Fruit fly (Drosophila melanogaster) whole organism, embryonic: ENCODE results near the gene Nup98-96.

Experiments used
- Atf3 ChIP-seq: fragments of 200-800 bp; sonication (Bioruptor generic); optimal IDR thresholded peaks from 3 replicates; lab custom pipeline; 2016; ENCODE audit warnings: missing biosample characterization, missing genetic modification characterization
- Bdp1 ChIP-seq: fragments of 200-800 bp; sonication (Bioruptor generic); optimal IDR thresholded peaks from 3 replicates; lab custom pipeline; 2016; ENCODE audit warnings: missing biosample characterization, missing genetic modification characterization
- CG10366 ChIP-seq: fragments of 200-800 bp; sonication (Bioruptor generic); IDR thresholded peaks from 2 replicates; pipeline ENCODE4 v1.3.6; 2022; ENCODE audit warnings: missing biosample characterization, missing genetic modification characterization
- CG10979 ChIP-seq: fragments of 200-800 bp; sonication (Bioruptor generic); optimal IDR thresholded peaks from 2 replicates; lab custom pipeline; 2018; ENCODE audit warnings: missing biosample characterization, mild to moderate bottlenecking, missing genetic modification characterization, moderate library complexity
- CG11247 ChIP-seq: fragments of 200-800 bp; sonication (Bioruptor generic); IDR thresholded peaks from 2 replicates; pipeline ENCODE4 v1.3.6; 2022; ENCODE audit warnings: missing biosample characterization, missing genetic modification characterization
- CG11504 ChIP-seq: fragments of 200-800 bp; sonication (Bioruptor generic); optimal IDR thresholded peaks from 3 replicates; lab custom pipeline; 2019; ENCODE audit warnings: missing biosample characterization, mild to moderate bottlenecking, missing genetic modification characterization, moderate library complexity
- CG12155 ChIP-seq: fragments of 200-800 bp; sonication (Bioruptor generic); optimal IDR thresholded peaks from 3 replicates; lab custom pipeline; 2016; ENCODE audit warnings: missing biosample characterization, missing genetic modification characterization
- CG12299 ChIP-seq: fragments of 200-800 bp; sonication (Bioruptor generic); optimal IDR thresholded peaks from 2 replicates; lab custom pipeline; 2018; ENCODE audit warnings: missing biosample characterization, mild to moderate bottlenecking, missing genetic modification characterization
- CG14860 ChIP-seq: fragments of 200-800 bp; sonication (Bioruptor generic); IDR thresholded peaks from 3 replicates; pipeline ENCODE4 v1.3.6; 2022; ENCODE audit warnings: missing biosample characterization, missing genetic modification characterization; ENCODE audit not compliant: partially characterized antibody
- CG17568 ChIP-seq: fragments of 200-800 bp; sonication (Bioruptor generic); optimal IDR thresholded peaks from 2 replicates; lab custom pipeline; 2018; ENCODE audit warnings: missing biosample characterization, mild to moderate bottlenecking, missing genetic modification characterization, moderate library complexity
- CG17802 ChIP-seq: fragments of 200-800 bp; sonication (Bioruptor generic); optimal IDR thresholded peaks from 2 replicates; lab custom pipeline; 2018; ENCODE audit warnings: missing biosample characterization, mild to moderate bottlenecking, missing genetic modification characterization, moderate library complexity
- CG1832 ChIP-seq: fragments of 200-800 bp; sonication (Bioruptor generic); optimal IDR thresholded peaks from 2 replicates; lab custom pipeline; 2017; ENCODE audit warnings: missing biosample characterization, mild to moderate bottlenecking, missing genetic modification characterization, inconsistent platforms
- CG2116 ChIP-seq: fragments of 200-800 bp; sonication (Bioruptor generic); optimal IDR thresholded peaks from 3 replicates; lab custom pipeline; 2018; ENCODE audit warnings: missing biosample characterization, mild to moderate bottlenecking, missing genetic modification characterization
- CG2889 ChIP-seq: fragments of 200-800 bp; sonication (Bioruptor generic); IDR thresholded peaks from 3 replicates; pipeline ENCODE4 v1.3.6; 2022; ENCODE audit warnings: missing biosample characterization, missing genetic modification characterization
- CG4617 ChIP-seq: fragments of 200-800 bp; sonication (Bioruptor generic); optimal IDR thresholded peaks from 3 replicates; lab custom pipeline; 2016; ENCODE audit warnings: missing biosample characterization, missing genetic modification characterization, borderline replicate concordance
- CG6175 ChIP-seq: fragments of 200-800 bp; sonication (Bioruptor generic); IDR thresholded peaks from 3 replicates; pipeline ENCODE4 v1.3.6; 2022; ENCODE audit warnings: missing biosample characterization, missing genetic modification characterization
- CG7745 ChIP-seq: fragments of 200-800 bp; sonication (Bioruptor generic); optimal IDR thresholded peaks from 2 replicates; lab custom pipeline; 2018; ENCODE audit warnings: missing biosample characterization, mild to moderate bottlenecking, missing genetic modification characterization, moderate library complexity
- CG7839 ChIP-seq: fragments of 200-800 bp; sonication (Bioruptor generic); optimal IDR thresholded peaks from 3 replicates; lab custom pipeline; 2018; ENCODE audit warnings: missing biosample characterization, mild to moderate bottlenecking, missing genetic modification characterization, moderate library complexity
- CG9609 ChIP-seq: fragments of 200-800 bp; sonication (Bioruptor generic); optimal IDR thresholded peaks from 3 replicates; lab custom pipeline; 2016; ENCODE audit warnings: missing biosample characterization, missing genetic modification characterization
- CG9727 ChIP-seq: fragments of 200-800 bp; sonication (Bioruptor generic); optimal IDR thresholded peaks from 3 replicates; lab custom pipeline; 2017; ENCODE audit warnings: missing biosample characterization, mild to moderate bottlenecking, missing genetic modification characterization
- CTCF ChIP-seq: fragments of 200-800 bp; sonication (Bioruptor generic); optimal IDR thresholded peaks from 2 replicates; lab custom pipeline; 2017; ENCODE audit warnings: missing biosample characterization, mild to moderate bottlenecking, missing genetic modification characterization, moderate library complexity
- Dfd ChIP-seq, 2 experiments: fragments of >200 bp; optimal IDR thresholded peaks; 2 replicates each; lab custom pipeline; 2017; ENCODE audit warnings: missing biosample characterization in 2 of 2, missing genetic modification characterization in 2 of 2
- Drgx ChIP-seq: fragments of 200-800 bp; sonication (Bioruptor generic); IDR thresholded peaks from 2 replicates; pipeline ENCODE4 v1.3.6; 2022; ENCODE audit warnings: missing biosample characterization, missing genetic modification characterization
- Hsf ChIP-seq: fragments of 200-800 bp; sonication (Bioruptor generic); optimal IDR thresholded peaks from 3 replicates; lab custom pipeline; 2016; ENCODE audit warnings: missing biosample characterization, missing genetic modification characterization
- Mad ChIP-seq: fragments of 200-800 bp; sonication (Bioruptor generic); optimal IDR thresholded peaks from 2 replicates; lab custom pipeline; 2016; ENCODE audit warnings: missing biosample characterization, missing genetic modification characterization
- Mrtf ChIP-seq: fragments of 200-800 bp; sonication (Bioruptor generic); IDR thresholded peaks from 3 replicates; pipeline ENCODE4 v1.3.6; 2022; ENCODE audit warnings: missing biosample characterization, missing genetic modification characterization
- Nf-YA ChIP-seq: fragments of 200-800 bp; sonication (Bioruptor generic); IDR thresholded peaks from 2 replicates; pipeline ENCODE4 v1.3.6; 2022; ENCODE audit warnings: missing biosample characterization, missing genetic modification characterization
- Oli ChIP-seq: fragments of 200-800 bp; sonication (Bioruptor generic); optimal IDR thresholded peaks from 2 replicates; lab custom pipeline; 2018; ENCODE audit warnings: missing biosample characterization, mild to moderate bottlenecking, missing genetic modification characterization, moderate library complexity
- PHDP ChIP-seq: fragments of 200-800 bp; sonication (Bioruptor generic); optimal IDR thresholded peaks from 3 replicates; lab custom pipeline; 2018; ENCODE audit warnings: missing biosample characterization, mild to moderate bottlenecking, missing genetic modification characterization, moderate library complexity
- Taf1 ChIP-seq: fragments of 200-800 bp; sonication (Bioruptor generic); IDR thresholded peaks from 2 replicates; pipeline ENCODE4 v1.3.6; 2022; ENCODE audit warnings: missing biosample characterization, missing genetic modification characterization
- YL-1 ChIP-seq: fragments of 200-800 bp; sonication (Bioruptor generic); optimal IDR thresholded peaks from 3 replicates; lab custom pipeline; 2017; ENCODE audit warnings: missing biosample characterization, mild to moderate bottlenecking, missing genetic modification characterization
- aop ChIP-seq: fragments of 200-800 bp; sonication (Bioruptor generic); IDR thresholded peaks from 2 replicates; pipeline ENCODE4 v1.3.6; 2022; ENCODE audit warnings: missing biosample characterization, missing genetic modification characterization
- bbx ChIP-seq: fragments of 200-800 bp; sonication (Bioruptor generic); IDR thresholded peaks from 2 replicates; pipeline ENCODE4 v1.3.6; 2022; ENCODE audit warnings: missing biosample characterization, missing genetic modification characterization; ENCODE audit not compliant: partially characterized antibody
- bcd ChIP-seq: fragments of 200-800 bp; sonication (Bioruptor generic); optimal IDR thresholded peaks from 2 replicates; lab custom pipeline; 2017; ENCODE audit warnings: missing biosample characterization, mild to moderate bottlenecking, missing genetic modification characterization
- btn ChIP-seq: fragments of 200-800 bp; sonication (Bioruptor generic); optimal IDR thresholded peaks from 2 replicates; lab custom pipeline; 2016; ENCODE audit warnings: missing biosample characterization, missing genetic modification characterization
- cad ChIP-seq: fragments of >200 bp; optimal IDR thresholded peaks from 2 replicates; lab custom pipeline; 2017; ENCODE audit warnings: missing biosample characterization, missing genetic modification characterization
- cato ChIP-seq: fragments of 200-800 bp; sonication (Bioruptor generic); optimal IDR thresholded peaks from 2 replicates; lab custom pipeline; 2016; ENCODE audit warnings: missing biosample characterization, missing genetic modification characterization, borderline replicate concordance
- chn ChIP-seq: fragments of 200-800 bp; sonication (Bioruptor generic); optimal IDR thresholded peaks from 2 replicates; lab custom pipeline; 2016; ENCODE audit warnings: missing biosample characterization, missing genetic modification characterization
- ewg ChIP-seq: fragments of 200-800 bp; sonication (Bioruptor generic); optimal IDR thresholded peaks from 3 replicates; lab custom pipeline; 2017; ENCODE audit warnings: mild to moderate bottlenecking, missing biosample characterization, missing genetic modification reagents, missing genetic modification characterization
- fd96Cb ChIP-seq: fragments of 200-800 bp; sonication (Bioruptor generic); optimal IDR thresholded peaks from 2 replicates; lab custom pipeline; 2018; ENCODE audit warnings: missing biosample characterization, mild to moderate bottlenecking, missing genetic modification characterization, moderate library complexity
- hbn ChIP-seq: fragments of 200-800 bp; sonication (Bioruptor generic); IDR thresholded peaks from 2 replicates; pipeline ENCODE4 v1.3.6; 2022; ENCODE audit warnings: missing biosample characterization, missing genetic modification characterization; ENCODE audit not compliant: partially characterized antibody
- hkb ChIP-seq, 2 experiments: fragments of 200-800 bp in 1 of 2; fragments of >200 bp in 1 of 2; sonication (Bioruptor generic) in 1 of 2; IDR thresholded peaks in 1 of 2; optimal IDR thresholded peaks in 1 of 2; 2 replicates each; pipeline versions ENCODE4 v1.3.6 to Lab custom; 2017 to 2022; ENCODE audit warnings: missing biosample characterization in 1 of 2, missing genetic modification characterization in 1 of 2
- insv ChIP-seq, 2 experiments: fragments of 200-800 bp; sonication (Bioruptor generic); optimal IDR thresholded peaks; 3 replicates each; lab custom pipeline; 2016 to 2018; ENCODE audit warnings: missing biosample characterization in 2 of 2, missing genetic modification characterization in 2 of 2
- jing ChIP-seq: fragments of 200-800 bp; sonication (Bioruptor generic); optimal IDR thresholded peaks from 2 replicates; lab custom pipeline; 2018; ENCODE audit warnings: missing biosample characterization, mild to moderate bottlenecking, missing genetic modification characterization
- salm ChIP-seq: fragments of 200-800 bp; sonication (Bioruptor generic); optimal IDR thresholded peaks from 2 replicates; lab custom pipeline; 2018; ENCODE audit warnings: missing biosample characterization, mild to moderate bottlenecking, missing genetic modification characterization
- sc ChIP-seq, 3 experiments: fragments of >200 bp in 2 of 3; fragments of 200-800 bp in 1 of 3; sonication (Bioruptor generic) in 1 of 3; optimal IDR thresholded peaks; 2 replicates in 2 of 3; 3 replicates in 1 of 3; lab custom pipeline; 2017; ENCODE audit warnings: mild to moderate bottlenecking in 1 of 3, missing biosample characterization in 1 of 3, missing genetic modification characterization in 1 of 3, missing genetic modification reagents in 1 of 3
- sqz ChIP-seq: fragments of 200-800 bp; sonication (Bioruptor generic); optimal IDR thresholded peaks from 3 replicates; lab custom pipeline; 2018; ENCODE audit warnings: missing biosample characterization, mild to moderate bottlenecking, missing genetic modification characterization
- stwl ChIP-seq: fragments of 200-800 bp; sonication (Bioruptor generic); optimal IDR thresholded peaks from 3 replicates; lab custom pipeline; 2018; ENCODE audit warnings: missing biosample characterization, mild to moderate bottlenecking, missing genetic modification characterization, moderate library complexity
- sug ChIP-seq: fragments of 200-800 bp; optimal IDR thresholded peaks from 2 replicates; lab custom pipeline; 2019; ENCODE audit warnings: missing biosample characterization, mild to moderate bottlenecking, missing genetic modification characterization, moderate library complexity
- tio ChIP-seq: fragments of 200-800 bp; sonication (Bioruptor generic); optimal IDR thresholded peaks from 2 replicates; lab custom pipeline; 2017; ENCODE audit warnings: missing biosample characterization, missing genetic modification characterization, inconsistent platforms

Gene Nup98-96

dm6 chr3R:23726740-23727139 is 54.7 kb downstream of the Nup98-96 start (continued):
- TF ChIP-seq cato (peak; percentile 23), CG12155 (peak; percentile 84), PHDP (tag; lab: Kevin White, UChicago) (peak; percentile 90), CG10979 (tag; lab: Kevin White, UChicago) (peak; percentile 56), chn (GFP tag; lab: Kevin White, UChicago) (peak; percentile 35), Bdp1 (GFP tag; lab: Kevin White, UChicago) (peak; percentile 52), CG14860 (no peak), CG17802 (tag; lab: Kevin White, UChicago) (peak; percentile 5), insv (GFP tag; optimal IDR thresholded peaks at IDR 0.05; lab: Kevin White, UChicago) (no peak), jing (GFP tag; lab: Kevin White, UChicago) (peak; percentile 22), bcd (GFP tag; lab: Kevin White, UChicago) (peak; percentile 82), CG2116 (GFP tag; lab: Kevin White, UChicago) (peak; percentile 31), CG1832 (GFP tag; lab: Kevin White, UChicago) (no peak), CG7745 (tag; lab: Kevin White, UChicago) (no peak), salm (tag; lab: Kevin White, UChicago) (peak; percentile 39), CG4617 (peak; percentile 16), CG10366 (peak; percentile 77), fd96Cb (tag; lab: Kevin White, UChicago) (peak; percentile 49), CG11504 (tag; lab: Kevin White, UChicago) (peak; percentile 83), sqz (GFP tag; lab: Kevin White, UChicago) (peak; percentile 33), tio (GFP tag; lab: Kevin White, UChicago) (peak; percentile 61), cad (GFP tag; lab: Kevin White, UChicago) (no peak), Mrtf (GFP tag; lab: Robert Waterston, UW) (peak; percentile 67; the same call in 1 of the 3 replicates), CTCF (GFP tag; lab: Kevin White, UChicago) (no peak), Drgx (GFP tag; lab: Robert Waterston, UW) (peak; percentile 88), CG2889 (peak; percentile 78; the same call in 1 of the 3 replicates), ewg (GFP tag; lab: Kevin White, UChicago) (no peak), CG9609 (GFP tag; lab: Kevin White, UChicago) (peak; percentile 43), CG7839 (tag; lab: Kevin White, UChicago) (peak; percentile 85), btn (peak; percentile 1), Nf-YA (GFP tag; lab: Robert Waterston, UW) (peak; percentile 55), YL-1 (no peak), sug (peak; percentile 13), hbn (no peak), CG6175 (GFP tag; lab: Robert Waterston, UW) (peak; percentile 79; the same call in 2 of the 3 replicates), CG17568 (GFP tag; lab: Kevin White, UChicago) (peak; percentile 25), CG12299 (tag; lab: Kevin White, UChicago) (peak; percentile 37), Oli (tag; lab: Kevin White, UChicago) (peak; percentile 76), aop (GFP tag; lab: Robert Waterston, UW) (no peak), Taf1 (GFP tag; lab: Robert Waterston, UW) (peak; percentile 70; the same call in 1 of the 2 replicates), sc (optimal IDR thresholded peaks at IDR 0.05; lab: Kevin White, UChicago) (no peak), sc (GFP tag; optimal IDR thresholded peaks at IDR 0.05; lab: Kevin White, UChicago) (no peak), stwl (tag; lab: Kevin White, UChicago) (no peak), bbx (GFP tag; lab: Robert Waterston, UW) (no peak), Mad (GFP tag; lab: Kevin White, UChicago) (peak; percentile 49), CG11247 (peak; percentile 60), Dfd (GFP tag; optimal IDR thresholded peaks at IDR 0.05; lab: Kevin White, UChicago) (no peak), hkb (optimal IDR thresholded peaks at IDR 0.05; lab: Kevin White, UChicago) (no peak), hkb (GFP tag; IDR thresholded peaks at IDR 0.05; lab: Robert Waterston, UW) (peak; percentile 89), Hsf (GFP tag; lab: Kevin White, UChicago) (peak; percentile 74), Atf3 (GFP tag; lab: Kevin White, UChicago) (no peak), CG9727 (GFP tag; lab: Kevin White, UChicago) (peak; percentile 85)
